Worm (Caenorhabditis elegans) whole organism, L4/young adult: ENCODE data around the gene ZK1248.20.

Experiments
- dao-5 ChIP-seq: sonication (generic microtip); optimal IDR thresholded peaks from 2 replicates; lab custom pipeline; 2016; ENCODE audit warnings: missing genotype, missing genetic modification characterization, moderate library complexity, missing compliant biosample characterization
- him-1 ChIP-seq: sonication (generic microtip); optimal IDR thresholded peaks from 2 replicates; lab custom pipeline; 2016; ENCODE audit warnings: missing genotype, missing genetic modification reagents, missing genetic modification characterization, missing compliant biosample characterization

DNA sequence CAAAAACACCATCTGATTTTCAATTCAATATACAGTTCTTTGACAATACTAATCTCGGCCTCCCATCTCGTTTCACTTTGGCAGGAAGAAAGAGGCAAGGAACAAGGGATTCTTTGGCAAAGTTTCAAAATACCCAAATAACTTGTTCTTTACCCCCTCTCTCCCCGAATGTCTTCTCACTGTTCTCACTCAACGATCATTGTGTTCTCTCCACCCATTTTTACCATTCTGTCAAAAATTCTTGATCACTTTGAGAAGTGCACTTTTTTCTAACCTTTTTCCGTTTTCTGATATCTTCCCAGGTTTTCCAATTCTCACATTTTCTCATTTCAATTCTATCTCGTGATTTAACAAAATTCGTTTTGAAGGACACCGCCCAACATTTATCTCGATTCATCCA, 37.7 kb downstream of the ZK1248.20 start, which contains the start of gene H41C03.1:
- TF ChIP-seq dao-5 (tag; lab: Kevin White, UChicago) (no peak), him-1 (tag; lab: Kevin White, UChicago) (no peak)
